Worm (Caenorhabditis elegans): ENCODE results near the gene M163.11.

DNA sequence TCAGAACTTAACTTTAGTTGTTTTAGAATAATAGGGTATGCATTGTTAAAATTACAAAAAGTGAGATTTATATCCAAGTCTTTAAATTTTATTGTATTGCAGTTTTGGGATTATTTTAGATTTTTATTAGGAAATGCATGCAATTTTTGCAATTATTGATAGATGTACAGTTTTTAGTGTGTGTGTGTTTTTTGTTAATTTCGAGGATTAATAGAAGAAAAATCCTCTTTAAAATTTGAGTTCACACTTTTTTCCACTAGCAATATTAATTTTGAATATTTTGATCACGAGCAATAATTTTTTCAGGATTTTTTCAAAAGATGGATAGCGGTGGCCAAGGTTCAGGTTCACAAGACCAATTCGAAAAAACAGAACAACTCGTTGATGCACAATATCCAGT, 31.3 kb upstream of the M163.11 start, which contains the start of gene jmjd-3.2:
- TF ChIP-seq ceh-16 (tag; optimal IDR thresholded peaks at IDR 0.05) = no peak
- no peak for TF ChIP-seq pha-4 (tag; optimal IDR thresholded peaks at IDR 0.05)
- no peak for TF ChIP-seq nhr-23 (tag; optimal IDR thresholded peaks at IDR 0.05)
- TF ChIP-seq fkh-10 (GFP tag; optimal IDR thresholded peaks at IDR 0.05) = no peak
